Fruit fly (Drosophila melanogaster): Measurements from ENCODE around the gene chp.

DNA sequence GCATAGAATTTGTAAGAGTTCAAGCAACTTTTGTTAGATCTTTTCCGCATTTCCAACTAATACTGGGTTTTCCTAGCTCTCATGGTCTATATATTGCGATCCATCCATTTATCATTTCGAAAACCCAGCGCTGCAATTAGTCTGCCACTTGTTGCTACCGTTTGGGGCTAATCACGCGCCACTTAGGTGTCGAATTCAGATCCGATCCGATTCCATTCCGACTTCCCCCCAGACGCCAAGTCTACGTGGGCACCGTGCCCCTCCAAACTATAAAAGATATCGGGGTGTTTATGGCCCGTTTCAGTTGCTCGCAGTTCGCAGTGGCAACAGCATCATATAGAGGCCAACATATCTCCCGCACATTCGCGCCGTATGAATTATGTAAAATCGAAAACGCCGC, 46.8 kb upstream of the chp start, which contains the start of gene CAH6:
- TF ChIP-seq psq (optimal IDR thresholded peaks at IDR 0.05): no peak
- TF ChIP-seq CG8478 (optimal IDR thresholded peaks at IDR 0.05): no peak
- no peak for TF ChIP-seq Dll (optimal IDR thresholded peaks at IDR 0.05)
- TF ChIP-seq EcR (GFP tag; optimal IDR thresholded peaks at IDR 0.05): no peak
- no peak for TF ChIP-seq pan (optimal IDR thresholded peaks at IDR 0.05)

All from whole organism.